Worm (Caenorhabditis elegans) whole organism, L4/young adult: ENCODE results near the gene irld-62.

Experiments used
- W03F9.2 ChIP-seq: fragments of 150-350 bp; optimal IDR thresholded peaks from 2 replicates; lab custom pipeline; 2014; ENCODE audit warnings: missing biosample characterization, missing genetic modification characterization
- dao-5 ChIP-seq: sonication (generic microtip); optimal IDR thresholded peaks from 2 replicates; lab custom pipeline; 2016; ENCODE audit warnings: missing genotype, missing genetic modification characterization, moderate library complexity, missing compliant biosample characterization
- him-1 ChIP-seq: sonication (generic microtip); optimal IDR thresholded peaks from 2 replicates; lab custom pipeline; 2016; ENCODE audit warnings: missing genotype, missing genetic modification reagents, missing genetic modification characterization, missing compliant biosample characterization

DNA sequence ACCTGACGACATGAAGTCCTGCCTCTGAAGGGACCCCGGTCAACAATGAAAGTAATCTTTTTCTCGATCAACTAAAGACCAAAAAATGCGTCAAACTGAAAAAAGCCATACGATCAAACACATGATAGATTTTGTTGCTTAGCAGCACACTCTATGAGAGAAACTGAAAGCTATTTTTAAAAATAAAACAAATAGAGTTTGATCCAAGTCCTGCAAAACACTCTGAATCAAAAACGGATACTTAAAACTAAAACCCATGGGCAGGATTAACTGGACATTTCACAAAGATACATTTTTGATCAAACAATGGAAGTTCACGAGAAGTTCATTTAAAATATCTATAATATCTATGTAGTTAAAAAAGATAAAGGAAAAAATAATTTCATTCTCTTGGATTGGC is 43.5 kb upstream of the irld-62 start, which contains the start of gene T10H4.13:
- no peak for TF ChIP-seq W03F9.2 (tag; lab: Kevin White, UChicago)
- TF ChIP-seq him-1 (tag; lab: Kevin White, UChicago) = no peak
- TF ChIP-seq dao-5 (tag; lab: Kevin White, UChicago) = no peak
